Fruit fly (Drosophila melanogaster) whole organism, embryonic: ENCODE data around the gene Aldh.

Experiments
- Ada2b ChIP-seq: fragments of 200-800 bp; sonication (Bioruptor generic); IDR thresholded peaks from 2 replicates; pipeline ENCODE4 v1.3.6; 2022; ENCODE audit warnings: missing biosample characterization, missing genetic modification characterization
- CG10209 ChIP-seq: fragments of 200-800 bp; sonication (Bioruptor generic); optimal IDR thresholded peaks from 3 replicates; lab custom pipeline; 2017; ENCODE audit warnings: missing biosample characterization, mild to moderate bottlenecking, missing genetic modification characterization, missing genetic modification reagents
- CG10274 ChIP-seq: fragments of 200-800 bp; sonication (Bioruptor generic); optimal IDR thresholded peaks from 3 replicates; lab custom pipeline; 2017; ENCODE audit warnings: missing biosample characterization, mild to moderate bottlenecking, missing genetic modification characterization
- CG12744 ChIP-seq: fragments of 200-800 bp; sonication (Bioruptor generic); optimal IDR thresholded peaks from 2 replicates; lab custom pipeline; 2016; ENCODE audit warnings: missing biosample characterization, missing genetic modification characterization
- CG13894 ChIP-seq: fragments of 200-800 bp; sonication (Bioruptor generic); optimal IDR thresholded peaks from 3 replicates; lab custom pipeline; 2018; ENCODE audit warnings: missing biosample characterization, mild to moderate bottlenecking, missing genetic modification characterization, moderate library complexity
- CG17328 ChIP-seq: fragments of 200-800 bp; sonication (Bioruptor generic); IDR thresholded peaks from 2 replicates; pipeline ENCODE4 v1.3.6; 2022; ENCODE audit warnings: missing biosample characterization, missing genetic modification characterization
- CG30403 ChIP-seq: fragments of 200-800 bp; sonication (Bioruptor generic); optimal IDR thresholded peaks from 3 replicates; lab custom pipeline; 2016; ENCODE audit warnings: missing biosample characterization, missing genetic modification characterization
- CG3163 ChIP-seq: fragments of 200-800 bp; sonication (Bioruptor generic); optimal IDR thresholded peaks from 3 replicates; lab custom pipeline; 2016; ENCODE audit warnings: missing biosample characterization, missing genetic modification characterization
- CG32767 ChIP-seq: fragments of 200-800 bp; sonication (Bioruptor generic); IDR thresholded peaks from 2 replicates; pipeline ENCODE4 v1.3.6; 2022; ENCODE audit warnings: missing biosample characterization, missing genetic modification characterization
- CG32772 ChIP-seq: fragments of 200-800 bp; sonication (Bioruptor generic); IDR thresholded peaks from 2 replicates; pipeline ENCODE4 v1.3.6; 2022; ENCODE audit warnings: missing biosample characterization, missing genetic modification characterization
- CG3995 ChIP-seq: fragments of 200-800 bp; sonication (Bioruptor generic); optimal IDR thresholded peaks from 3 replicates; lab custom pipeline; 2016; ENCODE audit warnings: missing biosample characterization, missing genetic modification characterization
- CG4360 ChIP-seq: fragments of 200-800 bp; sonication (Bioruptor generic); IDR thresholded peaks from 2 replicates; pipeline ENCODE4 v1.3.6; 2022; ENCODE audit warnings: missing biosample characterization, missing genetic modification characterization
- CG4820 ChIP-seq: fragments of 200-800 bp; sonication (Bioruptor generic); optimal IDR thresholded peaks from 3 replicates; lab custom pipeline; 2016; ENCODE audit warnings: missing biosample characterization, missing genetic modification characterization
- CG4854 ChIP-seq: fragments of 200-800 bp; sonication (Bioruptor generic); optimal IDR thresholded peaks from 2 replicates; lab custom pipeline; 2016; ENCODE audit warnings: missing biosample characterization, missing genetic modification characterization, inconsistent platforms
- CG6791 ChIP-seq: fragments of 200-800 bp; sonication (Bioruptor generic); IDR thresholded peaks from 3 replicates; pipeline ENCODE4 v1.3.6; 2022; ENCODE audit warnings: missing biosample characterization, missing genetic modification characterization; ENCODE audit not compliant: partially characterized antibody
- CG8290 ChIP-seq, 3 experiments: fragments of 200-800 bp; sonication (Bioruptor generic); optimal IDR thresholded peaks; 2 replicates each; lab custom pipeline; 2016 to 2019; ENCODE audit warnings: missing biosample characterization in 3 of 3, missing genetic modification characterization in 3 of 3, mild to moderate bottlenecking in 2 of 3, moderate library complexity in 1 of 3
- CG8359 ChIP-seq: fragments of 200-800 bp; sonication (Bioruptor generic); optimal IDR thresholded peaks from 2 replicates; lab custom pipeline; 2017; ENCODE audit warnings: missing biosample characterization, mild to moderate bottlenecking, missing genetic modification characterization, borderline replicate concordance
- Dip2 ChIP-seq: fragments of 200-800 bp; sonication (Bioruptor generic); IDR thresholded peaks from 2 replicates; pipeline ENCODE4 v1.3.6; 2022; ENCODE audit warnings: missing biosample characterization, missing genetic modification characterization
- Ets65A ChIP-seq: fragments of 200-800 bp; sonication (Bioruptor generic); peaks from one replicate; lab custom pipeline; 2016; ENCODE audit warnings: missing biosample characterization, missing genetic modification characterization
- GATAe ChIP-seq: fragments of 200-800 bp; sonication (Bioruptor generic); conservative IDR thresholded peaks from 2 replicates; pipeline ENCODE4 v1.3.6; 2022; ENCODE audit warnings: missing biosample characterization, missing genetic modification characterization
- HLH4C ChIP-seq: fragments of 200-800 bp; sonication (Bioruptor generic); IDR thresholded peaks from 3 replicates; pipeline ENCODE4 v1.3.6; 2022; ENCODE audit warnings: missing biosample characterization, missing genetic modification characterization; ENCODE audit not compliant: partially characterized antibody
- Hmr ChIP-seq: fragments of 200-800 bp; sonication (Bioruptor generic); optimal IDR thresholded peaks from 3 replicates; lab custom pipeline; 2017; ENCODE audit warnings: mild to moderate bottlenecking, missing biosample characterization, missing genetic modification reagents, missing genetic modification characterization
- Hr51 ChIP-seq, 2 experiments: fragments of 200-800 bp; sonication (Bioruptor generic); optimal IDR thresholded peaks; 2 replicates in 1 of 2; 3 replicates in 1 of 2; lab custom pipeline; 2016 to 2018; ENCODE audit warnings: missing biosample characterization in 2 of 2, missing genetic modification characterization in 2 of 2, mild to moderate bottlenecking in 1 of 2, moderate library complexity in 1 of 2
- MTF-1 ChIP-seq: fragments of 200-800 bp; sonication (Bioruptor generic); optimal IDR thresholded peaks from 2 replicates; lab custom pipeline; 2018; ENCODE audit warnings: missing biosample characterization, mild to moderate bottlenecking, missing genetic modification characterization, borderline replicate concordance
- Myb ChIP-seq: fragments of 200-800 bp; sonication (Bioruptor generic); optimal IDR thresholded peaks from 2 replicates; lab custom pipeline; 2016; ENCODE audit warnings: missing biosample characterization, missing genetic modification characterization
- Ptx1 ChIP-seq: fragments of 200-800 bp; sonication (Bioruptor generic); IDR thresholded peaks from 2 replicates; pipeline ENCODE4 v1.3.6; 2022; ENCODE audit warnings: missing biosample characterization, missing genetic modification characterization
- Scr ChIP-seq: fragments of 200-800 bp; sonication (Bioruptor generic); IDR thresholded peaks from 2 replicates; pipeline ENCODE4 v1.3.6; 2022; ENCODE audit warnings: missing biosample characterization, missing genetic modification characterization; ENCODE audit not compliant: partially characterized antibody
- Taf1 ChIP-seq: fragments of 200-800 bp; sonication (Bioruptor generic); IDR thresholded peaks from 2 replicates; pipeline ENCODE4 v1.3.6; 2022; ENCODE audit warnings: missing biosample characterization, missing genetic modification characterization
- Vsx1 ChIP-seq: fragments of 200-800 bp; sonication (Bioruptor generic); optimal IDR thresholded peaks from 2 replicates; lab custom pipeline; 2017; ENCODE audit warnings: missing biosample characterization, mild to moderate bottlenecking, missing genetic modification characterization, missing genetic modification reagents
- ac ChIP-seq: fragments of 200-800 bp; sonication (Bioruptor generic); optimal IDR thresholded peaks from 3 replicates; lab custom pipeline; 2017; ENCODE audit warnings: missing biosample characterization, mild to moderate bottlenecking, missing genetic modification characterization
- ap ChIP-seq: fragments of 200-800 bp; sonication (Bioruptor generic); IDR thresholded peaks from 2 replicates; pipeline ENCODE4 v1.3.6; 2022; ENCODE audit warnings: missing biosample characterization, missing genetic modification characterization
- btn ChIP-seq: fragments of 200-800 bp; sonication (Bioruptor generic); optimal IDR thresholded peaks from 2 replicates; lab custom pipeline; 2016; ENCODE audit warnings: missing biosample characterization, missing genetic modification characterization
- crol ChIP-seq: fragments of 200-800 bp; sonication (Bioruptor generic); IDR thresholded peaks from 2 replicates; pipeline ENCODE4 v1.3.6; 2022; ENCODE audit warnings: missing biosample characterization, missing genetic modification characterization
- dmrt99B ChIP-seq: fragments of 200-800 bp; sonication (Bioruptor generic); optimal IDR thresholded peaks from 2 replicates; lab custom pipeline; 2018; ENCODE audit warnings: missing biosample characterization, mild to moderate bottlenecking, missing genetic modification characterization, moderate library complexity
- ftz-f1 ChIP-seq: fragments of 200-800 bp; sonication (Bioruptor generic); optimal IDR thresholded peaks from 2 replicates; lab custom pipeline; 2016; ENCODE audit warnings: missing biosample characterization, missing genetic modification characterization
- gcm2 ChIP-seq: fragments of 200-800 bp; sonication (Bioruptor generic); optimal IDR thresholded peaks from 2 replicates; lab custom pipeline; 2016; ENCODE audit warnings: missing biosample characterization, missing genetic modification characterization
- jing ChIP-seq: fragments of 200-800 bp; sonication (Bioruptor generic); optimal IDR thresholded peaks from 2 replicates; lab custom pipeline; 2018; ENCODE audit warnings: missing biosample characterization, mild to moderate bottlenecking, missing genetic modification characterization
- ken ChIP-seq: fragments of 200-800 bp; sonication (Bioruptor generic); IDR thresholded peaks from 3 replicates; pipeline ENCODE4 v1.3.6; 2022; ENCODE audit warnings: missing biosample characterization, missing genetic modification characterization
- lov ChIP-seq, 2 experiments: fragments of 200-800 bp in 1 of 2; fragments of >200 bp in 1 of 2; sonication (Bioruptor generic) in 1 of 2; IDR thresholded peaks in 1 of 2; optimal IDR thresholded peaks in 1 of 2; 2 replicates in 1 of 2; 3 replicates in 1 of 2; pipeline versions ENCODE4 v1.3.6 to Lab custom; 2017 to 2022; ENCODE audit warnings: missing biosample characterization in 1 of 2, missing genetic modification characterization in 1 of 2
- mam ChIP-seq: fragments of 200-800 bp; sonication (Bioruptor generic); optimal IDR thresholded peaks from 3 replicates; lab custom pipeline; 2016; ENCODE audit warnings: missing biosample characterization, missing genetic modification characterization
- otp ChIP-seq: fragments of 200-800 bp; sonication (Bioruptor generic); IDR thresholded peaks from 3 replicates; pipeline ENCODE4, ENCODE4 v1.3.6; 2022; ENCODE audit warnings: missing biosample characterization, missing genetic modification characterization
- psq ChIP-seq: fragments of 200-800 bp; sonication (Bioruptor generic); optimal IDR thresholded peaks from 2 replicates; lab custom pipeline; 2017; ENCODE audit warnings: missing biosample characterization, missing genetic modification characterization
- ro ChIP-seq: fragments of 200-800 bp; sonication (Bioruptor generic); IDR thresholded peaks from 2 replicates; pipeline ENCODE4 v1.3.6; 2022; ENCODE audit warnings: missing biosample characterization, missing genetic modification characterization
- schlank ChIP-seq: fragments of 200-800 bp; sonication (Bioruptor generic); optimal IDR thresholded peaks from 2 replicates; lab custom pipeline; 2018; ENCODE audit warnings: missing biosample characterization, mild to moderate bottlenecking, missing genetic modification characterization
- sd ChIP-seq: fragments of 200-800 bp; sonication (Bioruptor generic); optimal IDR thresholded peaks from 3 replicates; lab custom pipeline; 2018; ENCODE audit warnings: missing biosample characterization, mild to moderate bottlenecking, missing genetic modification characterization, moderate library complexity
- stc ChIP-seq: fragments of 200-800 bp; sonication (Bioruptor generic); IDR thresholded peaks from 2 replicates; pipeline ENCODE4 v1.3.6; 2022; ENCODE audit warnings: missing biosample characterization, missing genetic modification characterization
- stwl ChIP-seq: fragments of 200-800 bp; sonication (Bioruptor generic); optimal IDR thresholded peaks from 3 replicates; lab custom pipeline; 2018; ENCODE audit warnings: missing biosample characterization, mild to moderate bottlenecking, missing genetic modification characterization, moderate library complexity
- zf30C ChIP-seq: fragments of 200-800 bp; sonication (Bioruptor generic); optimal IDR thresholded peaks from 3 replicates; lab custom pipeline; 2018; ENCODE audit warnings: missing biosample characterization, mild to moderate bottlenecking, missing genetic modification characterization

The Aldh gene

DNA sequence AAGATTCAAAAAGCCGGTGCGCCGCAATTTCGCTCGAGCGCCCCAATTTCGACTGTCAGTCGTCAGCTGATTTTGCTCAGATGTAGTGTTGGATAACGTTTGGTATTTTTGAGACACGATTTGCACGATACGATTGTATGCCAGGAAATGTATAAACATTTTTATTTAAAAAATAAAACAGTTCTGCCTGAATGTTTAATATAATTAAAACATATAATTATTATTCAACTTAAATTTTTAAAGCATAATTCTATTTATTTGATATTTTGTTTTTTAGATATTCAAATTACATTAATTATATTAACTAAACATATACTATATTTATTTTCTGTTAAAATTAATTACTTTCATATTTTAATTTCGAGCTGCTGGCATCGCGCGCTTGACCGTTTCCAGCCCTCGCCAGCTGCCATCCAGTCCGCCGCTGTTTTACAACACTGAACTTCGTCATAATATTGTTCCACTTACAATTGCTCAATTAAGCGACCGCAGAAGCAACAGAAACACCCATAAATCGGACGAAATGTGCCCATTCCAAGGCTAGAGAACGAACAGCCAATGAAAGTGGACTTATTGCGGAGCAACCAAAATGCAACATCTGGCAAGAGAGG is 43.9 kb downstream of the Aldh start, which contains the start of the genes FucTB and scat (continued):
- peak; percentile 94 for TF ChIP-seq CG10209 (GFP tag; lab: Kevin White, UChicago)
- no peak for TF ChIP-seq CG3163 (GFP tag; lab: Kevin White, UChicago)
- peak; percentile 99 for TF ChIP-seq Ets65A (GFP tag; lab: Kevin White, UChicago)
- no peak for TF ChIP-seq CG6791 (GFP tag; lab: Robert Waterston, UW)
- TF ChIP-seq CG4854 (GFP tag; lab: Kevin White, UChicago) = peak; percentile 47
- peak; percentile 62 for TF ChIP-seq mam (GFP tag; lab: Kevin White, UChicago)
- peak; percentile 70 for TF ChIP-seq Taf1 (GFP tag; lab: Robert Waterston, UW)
- TF ChIP-seq CG17328 (GFP tag; lab: Robert Waterston, UW) = peak; percentile 86
- peak; percentile 47; the same call in 1 of the 2 replicates for TF ChIP-seq Dip2 (GFP tag; lab: Robert Waterston, UW)
- no peak for TF ChIP-seq btn
- TF ChIP-seq sd (tag; lab: Kevin White, UChicago) = no peak
- TF ChIP-seq jing = peak; percentile 35
- TF ChIP-seq CG13894 (tag; lab: Kevin White, UChicago) = peak; percentile 82
- TF ChIP-seq Ptx1 (GFP tag; lab: Robert Waterston, UW) = peak; percentile 95
- TF ChIP-seq ro (GFP tag; lab: Robert Waterston, UW) = peak; percentile 77
- peak; percentile 96 for TF ChIP-seq CG30403 (GFP tag; lab: Kevin White, UChicago)
- peak; percentile 71 for TF ChIP-seq stwl (tag; lab: Kevin White, UChicago)
- no peak; the same call in 1 of the 2 replicates for TF ChIP-seq CG4360 (GFP tag; lab: Robert Waterston, UW)
- TF ChIP-seq MTF-1 = peak; percentile 6
- peak; percentile 70 for TF ChIP-seq Myb (GFP tag; lab: Kevin White, UChicago)
- TF ChIP-seq Hmr (GFP tag; lab: Kevin White, UChicago) = peak; percentile 90
- peak; percentile 61; the same call in 2 of the 3 replicates for TF ChIP-seq HLH4C (GFP tag; lab: Robert Waterston, UW)
- TF ChIP-seq stc = peak; percentile 87
- peak; percentile 94 for TF ChIP-seq CG32772 (GFP tag; lab: Robert Waterston, UW)
- peak; percentile 20 for TF ChIP-seq ac
- peak; percentile 52 for TF ChIP-seq CG8359 (GFP tag; lab: Kevin White, UChicago)
- no peak for TF ChIP-seq gcm2 (GFP tag; lab: Kevin White, UChicago)
- peak; percentile 32; the same call in 1 of the 2 replicates for TF ChIP-seq Scr (GFP tag; lab: Robert Waterston, UW)
- peak; percentile 69 for TF ChIP-seq CG10274 (GFP tag; lab: Kevin White, UChicago)
- TF ChIP-seq zf30C (GFP tag; lab: Kevin White, UChicago) = no peak
- peak; percentile 84 for TF ChIP-seq ap
- peak; percentile 84 for TF ChIP-seq dmrt99B (tag; lab: Kevin White, UChicago)
- peak; percentile 92 for TF ChIP-seq ken
- peak; percentile 67 for TF ChIP-seq GATAe (GFP tag; lab: Robert Waterston, UW)
- TF ChIP-seq CG4820 (GFP tag; lab: Kevin White, UChicago) = peak; percentile 90
- peak; percentile 79 for TF ChIP-seq CG8290 (GFP tag; optimal IDR thresholded peaks at IDR 0.05; lab: Kevin White, UChicago)
- peak in 1 of 2 experiments; percentile 48 for TF ChIP-seq CG8290 (tag; optimal IDR thresholded peaks at IDR 0.05; lab: Kevin White, UChicago)
- TF ChIP-seq CG3995 (GFP tag; lab: Kevin White, UChicago) = peak; percentile 34
- peak; percentile 70 for TF ChIP-seq Vsx1
- TF ChIP-seq Hr51 (GFP tag; optimal IDR thresholded peaks at IDR 0.05; lab: Kevin White, UChicago) = peak; percentile 78 to 93
- peak; percentile 86 for TF ChIP-seq psq
- peak; percentile 6 for TF ChIP-seq CG12744 (GFP tag; lab: Kevin White, UChicago)
- TF ChIP-seq crol (GFP tag; lab: Robert Waterston, UW) = peak; percentile 28; the same call in 1 of the 2 replicates
- peak; percentile 84; the same call in 1 of the 2 replicates for TF ChIP-seq CG32767 (GFP tag; lab: Robert Waterston, UW)
- TF ChIP-seq Ada2b (GFP tag; lab: Robert Waterston, UW) = peak; percentile 86
- peak; percentile 62 for TF ChIP-seq schlank (tag; lab: Kevin White, UChicago)
- peak; percentile 8 for TF ChIP-seq ftz-f1 (GFP tag; lab: Kevin White, UChicago)
- TF ChIP-seq otp (GFP tag; lab: Robert Waterston, UW) = peak; percentile 71; the same call in 1 of the 3 replicates
- TF ChIP-seq lov (optimal IDR thresholded peaks at IDR 0.05; lab: Kevin White, UChicago) = no peak
- peak; percentile 65; the same call in 1 of the 3 replicates for TF ChIP-seq lov (GFP tag; IDR thresholded peaks at IDR 0.05; lab: Robert Waterston, UW)
